Worm (Caenorhabditis elegans): ENCODE data around the gene cyp-33C1.
"Not testable (repeated sequence)": the region's sequence is repeated elsewhere in the genome, so short reads cannot be mapped to it uniquely, and the experiment has no call there.

cyp-33C1 gene

ce11 chrV:2138287-2138686 lies 41.0 kb upstream of the cyp-33C1 start (continued):
- TF ChIP-seq saeg-2 (GFP tag; IDR thresholded peaks at IDR 0.05) (no peak), lin-1 (GFP tag; IDR thresholded peaks at IDR 0.05) (no peak), nhr-28 (tag; optimal IDR thresholded peaks at IDR 0.05) (peak; percentile 12), madf-5 (GFP tag; IDR thresholded peaks at IDR 0.05) (no peak), R02D3.7 (tag; optimal IDR thresholded peaks at IDR 0.05) (no peak), nhr-48 (tag; optimal IDR thresholded peaks at IDR 0.05) (no peak), F44E2.7 (GFP tag; IDR thresholded peaks at IDR 0.05) (no peak), Y5F2A.4 (GFP tag; optimal IDR thresholded peaks at IDR 0.05) (no peak), gei-8 (GFP tag; optimal IDR thresholded peaks at IDR 0.05) (no peak), lim-7 (GFP tag; IDR thresholded peaks at IDR 0.05) (no peak), nhr-10 (tag; optimal IDR thresholded peaks at IDR 0.05) (no peak)

- TF ChIP-seq nhr-10 (tag; optimal IDR thresholded peaks at IDR 0.05) = no peak
- peak in 1 of 2 experiments; percentile 69 for TF ChIP-seq hif-1 (tag; optimal IDR thresholded peaks at IDR 0.05)
- no peak for TF ChIP-seq F44E2.7 (GFP tag; IDR thresholded peaks at IDR 0.05)
- peak; percentile 94 for TF ChIP-seq aha-1 (tag)
- no peak for TF ChIP-seq pqm-1 (tag; optimal IDR thresholded peaks at IDR 0.05)
- TF ChIP-seq nhr-25 (tag; optimal IDR thresholded peaks at IDR 0.05; ENCODE audit: borderline replicate concordance, insufficient read depth) = no peak
- no peak for TF ChIP-seq mep-1 (tag; optimal IDR thresholded peaks at IDR 0.05)
- TF ChIP-seq daf-8 (GFP tag; IDR thresholded peaks at IDR 0.05) = no peak
- no peak for TF ChIP-seq aly-2 (tag; optimal IDR thresholded peaks at IDR 0.05)
Observed at ce11 chrV:2139918-2140317, 39.4 kb upstream of the cyp-33C1 start, which contains the start of gene F22F7.7. TSS of gene F22F7.7 (minus strand) at chrV:2140042.

- not testable (repeated sequence) for TF ChIP-seq cey-2 (tag; optimal IDR thresholded peaks at IDR 0.05; ENCODE audit: borderline replicate concordance, insufficient read depth); tra-1 (GFP tag; IDR thresholded peaks at IDR 0.05); ceh-62 (tag; optimal IDR thresholded peaks at IDR 0.05)
Observed at ce11 chrV:2144408-2144807, 34.9 kb upstream of the cyp-33C1 start, which contains the start of gene F22F7.12. TSS of gene F22F7.12 (minus strand) at chrV:2144508.

- TF ChIP-seq mdl-1 (tag; optimal IDR thresholded peaks at IDR 0.05) = no peak
- no peak for TF ChIP-seq madf-9 (GFP tag; conservative IDR thresholded peaks at IDR 0.05)
- no peak for TF ChIP-seq dmd-6 (GFP tag; IDR thresholded peaks at IDR 0.05)
Observed at ce11 chrV:2146044-2146443, 33.3 kb upstream of the cyp-33C1 start, which contains the start of gene str-52. TSS of gene str-52 (minus strand) at chrV:2146144.

- TF ChIP-seq nhr-42 (GFP tag; IDR thresholded peaks at IDR 0.05) (no peak), mxl-2 (GFP tag; conservative IDR thresholded peaks at IDR 0.05) (no peak), T20F7.1 (GFP tag; optimal IDR thresholded peaks at IDR 0.05) (no peak), lin-15B (tag; optimal IDR thresholded peaks at IDR 0.05) (no peak), sdz-12 (GFP tag; optimal IDR thresholded peaks at IDR 0.05) (no peak), ces-1 (GFP tag; optimal IDR thresholded peaks at IDR 0.05) (no peak), lin-38 (GFP tag; IDR thresholded peaks at IDR 0.05) (no peak), nhr-48 (tag; optimal IDR thresholded peaks at IDR 0.05) (no peak)
Observed at ce11 chrV:2146795-2147194, 32.5 kb upstream of the cyp-33C1 start, which contains the start of gene srbc-20. TSS of gene srbc-20 (plus strand) at chrV:2147095.

- TF ChIP-seq saeg-2 (GFP tag; IDR thresholded peaks at IDR 0.05) = no peak
- TF ChIP-seq tra-1 (GFP tag; IDR thresholded peaks at IDR 0.05) = no peak
- no peak for TF ChIP-seq mes-2 (tag; optimal IDR thresholded peaks at IDR 0.05; ENCODE audit: poor library complexity, severe bottlenecking)
- TF ChIP-seq lin-39 (tag; optimal IDR thresholded peaks at IDR 0.05) = no peak
- no peak for TF ChIP-seq mdt-29 (GFP tag; IDR thresholded peaks at IDR 0.05)
- no peak for TF ChIP-seq ceh-82 (tag; optimal IDR thresholded peaks at IDR 0.05)
- TF ChIP-seq Y48G9A.11 (GFP tag; IDR thresholded peaks at IDR 0.05) = no peak
- no peak for TF ChIP-seq mxl-2 (GFP tag; conservative IDR thresholded peaks at IDR 0.05)
- no peak for TF ChIP-seq Y5F2A.4 (GFP tag; optimal IDR thresholded peaks at IDR 0.05)
- no peak for TF ChIP-seq daf-16 (GFP tag; optimal IDR thresholded peaks at IDR 0.05)
- no peak for TF ChIP-seq daf-16 (tag; optimal IDR thresholded peaks at IDR 0.05)
- no peak for TF ChIP-seq nhr-6 (tag; optimal IDR thresholded peaks at IDR 0.05)
- TF ChIP-seq lin-1 (GFP tag; IDR thresholded peaks at IDR 0.05) = no peak
- no peak for TF ChIP-seq snpc-1.2 (GFP tag; IDR thresholded peaks at IDR 0.05)
- TF ChIP-seq cey-2 (tag; optimal IDR thresholded peaks at IDR 0.05; ENCODE audit: borderline replicate concordance, insufficient read depth) = no peak
- TF ChIP-seq madf-5 (GFP tag; IDR thresholded peaks at IDR 0.05) = no peak
- TF ChIP-seq hif-1 (tag; optimal IDR thresholded peaks at IDR 0.05) = no peak
- TF ChIP-seq ceh-28 (tag; optimal IDR thresholded peaks at IDR 0.05) = no peak
- TF ChIP-seq mdl-1 (tag; optimal IDR thresholded peaks at IDR 0.05) = no peak
- TF ChIP-seq ceh-62 (tag; optimal IDR thresholded peaks at IDR 0.05) = no peak
Observed at ce11 chrV:2149432-2149831, 29.9 kb upstream of the cyp-33C1 start, which contains the start of gene C45H4.21. TSS of gene C45H4.21 (minus strand) at chrV:2149532.
